Fruit fly (Drosophila melanogaster) whole organism, prepupa: ENCODE measurements around the gene hth.

Experiments used
- CG10631 ChIP-seq: fragments of 200-800 bp; sonication (Bioruptor generic); optimal IDR thresholded peaks from 2 replicates; lab custom pipeline; 2016; ENCODE audit warnings: missing biosample characterization, missing genetic modification characterization
- CG10669 ChIP-seq: fragments of 200-800 bp; sonication (Bioruptor generic); optimal IDR thresholded peaks from 3 replicates; lab custom pipeline; 2018; ENCODE audit warnings: missing biosample characterization, mild to moderate bottlenecking, missing genetic modification characterization, moderate library complexity
- CG16779 ChIP-seq: fragments of 200-800 bp; sonication (Bioruptor generic); optimal IDR thresholded peaks from 3 replicates; lab custom pipeline; 2017; ENCODE audit warnings: missing biosample characterization, mild to moderate bottlenecking, missing genetic modification characterization
- CG3032 ChIP-seq: fragments of 200-800 bp; optimal IDR thresholded peaks from 2 replicates; lab custom pipeline; 2019; ENCODE audit warnings: missing biosample characterization, mild to moderate bottlenecking, missing genetic modification characterization, moderate library complexity
- CG3919 ChIP-seq: fragments of 200-800 bp; sonication (Bioruptor generic); optimal IDR thresholded peaks from 3 replicates; lab custom pipeline; 2016; ENCODE audit warnings: missing biosample characterization, missing genetic modification characterization
- CG7368 ChIP-seq: fragments of 200-800 bp; sonication (Bioruptor generic); optimal IDR thresholded peaks from 3 replicates; lab custom pipeline; 2016; ENCODE audit warnings: missing biosample characterization, missing genetic modification characterization
- Eip75B ChIP-seq: fragments of 200-800 bp; sonication (Bioruptor generic); optimal IDR thresholded peaks from 3 replicates; lab custom pipeline; 2016; ENCODE audit warnings: missing biosample characterization, missing genetic modification characterization
- Hr38 ChIP-seq: sonication (Bioruptor generic); optimal IDR thresholded peaks from 2 replicates; lab custom pipeline; 2016; ENCODE audit warnings: missing biosample characterization, missing genetic modification characterization
- Hr39 ChIP-seq: fragments of 200-800 bp; sonication (Bioruptor generic); optimal IDR thresholded peaks from 2 replicates; lab custom pipeline; 2016; ENCODE audit warnings: missing biosample characterization, missing genetic modification characterization
- acj6 ChIP-seq: fragments of 200-800 bp; sonication (Bioruptor generic); optimal IDR thresholded peaks from 3 replicates; lab custom pipeline; 2016; ENCODE audit warnings: missing biosample characterization, missing genetic modification characterization
- fkh ChIP-seq: fragments of 200-800 bp; sonication (Bioruptor generic); optimal IDR thresholded peaks from 3 replicates; lab custom pipeline; 2017; ENCODE audit warnings: missing biosample characterization, mild to moderate bottlenecking, missing genetic modification characterization, moderate library complexity
- svp ChIP-seq: fragments of 200-800 bp; sonication (Bioruptor generic); peaks from one replicate; lab custom pipeline; 2016; ENCODE audit warnings: missing biosample characterization, missing genetic modification characterization
- vri ChIP-seq: fragments of 200-800 bp; sonication (Bioruptor generic); optimal IDR thresholded peaks from 3 replicates; lab custom pipeline; 2016; ENCODE audit warnings: missing biosample characterization, mild to moderate bottlenecking, missing genetic modification characterization

dm6 chr3R:10533146-10533545 is 106.2 kb downstream of the hth start:
- TF ChIP-seq Hr38 (GFP tag; lab: Kevin White, UChicago) (no peak), Eip75B (GFP tag; lab: Kevin White, UChicago) (peak; percentile 42), CG3919 (GFP tag; lab: Kevin White, UChicago) (peak; percentile 62), acj6 (peak; percentile 46), CG3032 (tag; lab: Kevin White, UChicago) (peak; percentile 70), CG10631 (GFP tag; lab: Kevin White, UChicago) (peak; percentile 76), CG10669 (peak; percentile 60), fkh (GFP tag; lab: Kevin White, UChicago) (no peak), vri (GFP tag; lab: Kevin White, UChicago) (no peak), svp (peak; percentile 58), Hr39 (GFP tag; lab: Kevin White, UChicago) (peak; percentile 13), CG7368 (no peak), CG16779 (tag; lab: Kevin White, UChicago) (no peak)
